Fruit fly (Drosophila melanogaster) whole organism, embryonic: Measurements from ENCODE around the gene CG43355.

Experiments used
- Asciz ChIP-seq: fragments of 200-800 bp; sonication (Bioruptor generic); optimal IDR thresholded peaks from 2 replicates; lab custom pipeline; 2017; ENCODE audit warnings: missing biosample characterization, mild to moderate bottlenecking, missing genetic modification characterization, missing genetic modification reagents
- Atf6 ChIP-seq: fragments of 200-800 bp; sonication (Bioruptor generic); IDR thresholded peaks from 2 replicates; pipeline ENCODE4 v1.3.6; 2022; ENCODE audit warnings: missing biosample characterization, missing genetic modification characterization
- Bgb ChIP-seq: fragments of 200-800 bp; sonication (Bioruptor generic); IDR thresholded peaks from 2 replicates; pipeline ENCODE4 v1.3.6; 2022; ENCODE audit warnings: missing biosample characterization, missing genetic modification characterization; ENCODE audit not compliant: partially characterized antibody
- CG10267 ChIP-seq: fragments of 200-800 bp; sonication (Bioruptor generic); optimal IDR thresholded peaks from 2 replicates; lab custom pipeline; 2018; ENCODE audit warnings: missing biosample characterization, mild to moderate bottlenecking, missing genetic modification characterization, moderate library complexity
- CG11093 ChIP-seq: fragments of 200-800 bp; sonication (Bioruptor generic); IDR thresholded peaks from 3 replicates; pipeline ENCODE4 v1.3.6; 2022; ENCODE audit warnings: missing biosample characterization, missing genetic modification characterization
- CG13123 ChIP-seq: fragments of 200-800 bp; sonication (Bioruptor generic); optimal IDR thresholded peaks from 2 replicates; lab custom pipeline; 2016; ENCODE audit warnings: missing biosample characterization, missing genetic modification characterization
- CG13287 ChIP-seq: fragments of 200-800 bp; sonication (Bioruptor generic); IDR thresholded peaks from 2 replicates; pipeline ENCODE4 v1.3.6; 2022; ENCODE audit warnings: missing biosample characterization, missing genetic modification characterization; ENCODE audit not compliant: partially characterized antibody
- CG15479 ChIP-seq: fragments of 200-800 bp; sonication (Bioruptor generic); optimal IDR thresholded peaks from 3 replicates; lab custom pipeline; 2019; ENCODE audit warnings: missing biosample characterization, mild to moderate bottlenecking, missing genetic modification characterization, moderate library complexity
- CG15696 ChIP-seq: fragments of 200-800 bp; sonication (Bioruptor generic); optimal IDR thresholded peaks from 2 replicates; lab custom pipeline; 2019; ENCODE audit warnings: missing biosample characterization, mild to moderate bottlenecking, missing genetic modification characterization, moderate library complexity
- CG17361 ChIP-seq: fragments of 200-800 bp; sonication (Bioruptor generic); IDR thresholded peaks from 3 replicates; pipeline ENCODE4 v1.3.6; 2022; ENCODE audit warnings: missing biosample characterization, missing genetic modification characterization
- CG18262 ChIP-seq: fragments of 200-800 bp; optimal IDR thresholded peaks from 3 replicates; lab custom pipeline; 2019; ENCODE audit warnings: missing biosample characterization, mild to moderate bottlenecking, missing genetic modification characterization, moderate library complexity
- CG2875 ChIP-seq: fragments of 200-800 bp; sonication (Bioruptor generic); optimal IDR thresholded peaks from 2 replicates; lab custom pipeline; 2017; ENCODE audit warnings: missing biosample characterization, mild to moderate bottlenecking, missing genetic modification characterization, missing genetic modification reagents
- CG31441 ChIP-seq: fragments of 200-800 bp; sonication (Bioruptor generic); IDR thresholded peaks from 2 replicates; pipeline ENCODE4 v1.3.6; 2022; ENCODE audit warnings: missing biosample characterization, missing genetic modification characterization
- CG34224 ChIP-seq: fragments of 200-800 bp; sonication (Bioruptor generic); IDR thresholded peaks from 3 replicates; pipeline ENCODE4 v1.3.6; 2022; ENCODE audit warnings: missing biosample characterization, missing genetic modification characterization; ENCODE audit not compliant: partially characterized antibody
- CG4360 ChIP-seq: fragments of 200-800 bp; sonication (Bioruptor generic); IDR thresholded peaks from 2 replicates; pipeline ENCODE4 v1.3.6; 2022; ENCODE audit warnings: missing biosample characterization, missing genetic modification characterization
- CG4707 ChIP-seq: fragments of 200-800 bp; sonication (Bioruptor generic); optimal IDR thresholded peaks from 2 replicates; lab custom pipeline; 2018; ENCODE audit warnings: missing biosample characterization, mild to moderate bottlenecking, missing genetic modification characterization, moderate library complexity
- CG8944 ChIP-seq: fragments of 200-800 bp; sonication (Bioruptor generic); optimal IDR thresholded peaks from 3 replicates; lab custom pipeline; 2016; ENCODE audit warnings: missing biosample characterization, missing genetic modification characterization
- CG9727 ChIP-seq: fragments of 200-800 bp; sonication (Bioruptor generic); optimal IDR thresholded peaks from 3 replicates; lab custom pipeline; 2017; ENCODE audit warnings: missing biosample characterization, mild to moderate bottlenecking, missing genetic modification characterization
- CkIIα-i1 ChIP-seq: fragments of 200-800 bp; sonication (Bioruptor generic); IDR thresholded peaks from 2 replicates; pipeline ENCODE4 v1.3.6; 2022; ENCODE audit warnings: missing biosample characterization, missing genetic modification characterization
- D19B ChIP-seq: fragments of 200-800 bp; sonication (Bioruptor generic); optimal IDR thresholded peaks from 2 replicates; lab custom pipeline; 2017; ENCODE audit warnings: missing biosample characterization, mild to moderate bottlenecking, missing genetic modification characterization
- Dp ChIP-seq: fragments of 200-800 bp; sonication (Bioruptor generic); optimal IDR thresholded peaks from 2 replicates; lab custom pipeline; 2018; ENCODE audit warnings: missing biosample characterization, mild to moderate bottlenecking, missing genetic modification characterization, moderate library complexity
- Gug ChIP-seq: fragments of 200-800 bp; sonication (Bioruptor generic); IDR thresholded peaks from 4 replicates; pipeline ENCODE4 v1.3.6; 2022; ENCODE audit warnings: missing biosample characterization, missing genetic modification characterization
- HLH54F ChIP-seq: fragments of 200-800 bp; sonication (Bioruptor generic); optimal IDR thresholded peaks from 3 replicates; lab custom pipeline; 2016; ENCODE audit warnings: missing biosample characterization, missing genetic modification characterization
- NfI ChIP-seq: fragments of 200-800 bp; sonication (Bioruptor generic); optimal IDR thresholded peaks from 3 replicates; lab custom pipeline; 2018; ENCODE audit warnings: missing biosample characterization, mild to moderate bottlenecking, missing genetic modification characterization, moderate library complexity
- Oaz ChIP-seq: fragments of 200-800 bp; sonication (Bioruptor generic); IDR thresholded peaks from 2 replicates; pipeline ENCODE4 v1.3.6; 2022; ENCODE audit warnings: missing biosample characterization, missing genetic modification characterization
- Poxn ChIP-seq: fragments of 200-800 bp; sonication (Bioruptor generic); IDR thresholded peaks from 2 replicates; pipeline ENCODE4 v1.3.6; 2022; ENCODE audit warnings: missing biosample characterization, missing genetic modification characterization
- Ssrp ChIP-seq: fragments of 200-800 bp; sonication (Bioruptor generic); optimal IDR thresholded peaks from 2 replicates; lab custom pipeline; 2018; ENCODE audit warnings: missing biosample characterization, mild to moderate bottlenecking, missing genetic modification characterization, moderate library complexity
- TFAM ChIP-seq: fragments of 200-800 bp; sonication (Bioruptor generic); optimal IDR thresholded peaks from 2 replicates; lab custom pipeline; 2017; ENCODE audit warnings: missing biosample characterization, missing genetic modification characterization, inconsistent platforms
- YL-1 ChIP-seq: fragments of 200-800 bp; sonication (Bioruptor generic); optimal IDR thresholded peaks from 3 replicates; lab custom pipeline; 2017; ENCODE audit warnings: missing biosample characterization, mild to moderate bottlenecking, missing genetic modification characterization
- chif ChIP-seq, 2 experiments: fragments of 200-800 bp; sonication (Bioruptor generic); optimal IDR thresholded peaks; 3 replicates each; lab custom pipeline; 2016; ENCODE audit warnings: missing biosample characterization in 2 of 2, missing genetic modification characterization in 2 of 2
- emc ChIP-seq: fragments of 200-800 bp; sonication (Bioruptor generic); optimal IDR thresholded peaks from 2 replicates; lab custom pipeline; 2016; ENCODE audit warnings: missing biosample characterization, missing genetic modification characterization
- exex ChIP-seq: fragments of 200-800 bp; sonication (Bioruptor generic); optimal IDR thresholded peaks from 4 replicates; lab custom pipeline; 2018; ENCODE audit warnings: missing biosample characterization, mild to moderate bottlenecking, missing genetic modification characterization, moderate library complexity
- fd3F ChIP-seq: fragments of 200-800 bp; sonication (Bioruptor generic); optimal IDR thresholded peaks from 2 replicates; lab custom pipeline; 2018; ENCODE audit warnings: missing biosample characterization, mild to moderate bottlenecking, missing genetic modification characterization, moderate library complexity
- fru ChIP-seq: fragments of >200 bp; optimal IDR thresholded peaks from 2 replicates; lab custom pipeline; 2017
- gro ChIP-seq: fragments of 200-800 bp; sonication (Bioruptor generic); optimal IDR thresholded peaks from 2 replicates; lab custom pipeline; 2016; ENCODE audit warnings: missing biosample characterization, missing genetic modification characterization
- hkb ChIP-seq, 2 experiments: fragments of 200-800 bp in 1 of 2; fragments of >200 bp in 1 of 2; sonication (Bioruptor generic) in 1 of 2; IDR thresholded peaks in 1 of 2; optimal IDR thresholded peaks in 1 of 2; 2 replicates each; pipeline versions ENCODE4 v1.3.6 to Lab custom; 2017 to 2022; ENCODE audit warnings: missing biosample characterization in 1 of 2, missing genetic modification characterization in 1 of 2
- nerfin-2 ChIP-seq: fragments of 200-800 bp; sonication (Bioruptor generic); IDR thresholded peaks from 2 replicates; pipeline ENCODE4 v1.3.6; 2022; ENCODE audit warnings: missing biosample characterization, missing genetic modification characterization; ENCODE audit not compliant: partially characterized antibody
- nmo ChIP-seq: fragments of 200-800 bp; sonication (Bioruptor generic); optimal IDR thresholded peaks from 2 replicates; lab custom pipeline; 2018; ENCODE audit warnings: missing biosample characterization, mild to moderate bottlenecking, missing genetic modification characterization, moderate library complexity
- tll ChIP-seq, 2 experiments: fragments of 200-800 bp in 1 of 2; fragments of >200 bp in 1 of 2; sonication (Bioruptor generic) in 1 of 2; optimal IDR thresholded peaks; 2 replicates each; lab custom pipeline; 2017 to 2019; ENCODE audit warnings: missing biosample characterization in 2 of 2, missing genetic modification characterization in 2 of 2, mild to moderate bottlenecking in 1 of 2, moderate library complexity in 1 of 2
- ttk ChIP-seq: fragments of 200-800 bp; sonication (Bioruptor generic); IDR thresholded peaks from 2 replicates; pipeline ENCODE4 v2.1.2; 2022; ENCODE audit warnings: missing biosample characterization, missing genetic modification characterization
- twi ChIP-seq: fragments of 200-800 bp; optimal IDR thresholded peaks from 2 replicates; lab custom pipeline; 2019; ENCODE audit warnings: missing biosample characterization, mild to moderate bottlenecking, missing genetic modification characterization, moderate library complexity
- unc-4 ChIP-seq: fragments of 200-800 bp; sonication (Bioruptor generic); IDR thresholded peaks from 2 replicates; pipeline ENCODE4 v1.3.6; 2022; ENCODE audit warnings: missing biosample characterization, missing genetic modification characterization; ENCODE audit not compliant: partially characterized antibody
- vfl ChIP-seq: fragments of 200-800 bp; sonication (Bioruptor generic); optimal IDR thresholded peaks from 2 replicates; lab custom pipeline; 2016; ENCODE audit warnings: missing biosample characterization, missing genetic modification characterization
- zen2 ChIP-seq: fragments of 200-800 bp; sonication (Bioruptor generic); IDR thresholded peaks from 3 replicates; pipeline ENCODE4 v1.3.6; 2022; ENCODE audit warnings: missing biosample characterization, missing genetic modification characterization; ENCODE audit not compliant: partially characterized antibody
- zf30C ChIP-seq: fragments of 200-800 bp; sonication (Bioruptor generic); optimal IDR thresholded peaks from 3 replicates; lab custom pipeline; 2018; ENCODE audit warnings: missing biosample characterization, mild to moderate bottlenecking, missing genetic modification characterization

Gene CG43355

dm6 chr2L:11469973-11470372 is 14.5 kb upstream of the CG43355 start (continued):
- no peak for TF ChIP-seq CG13287
- no peak for TF ChIP-seq twi (tag; lab: Kevin White, UChicago)
- no peak for TF ChIP-seq YL-1 (GFP tag; lab: Kevin White, UChicago)
- no peak for TF ChIP-seq zen2
- TF ChIP-seq vfl (GFP tag; lab: Kevin White, UChicago), result no peak
- peak; percentile 50 for TF ChIP-seq CG15696 (tag; lab: Kevin White, UChicago)
- TF ChIP-seq zf30C (GFP tag; lab: Kevin White, UChicago), result no peak
- TF ChIP-seq CG18262 (tag; lab: Kevin White, UChicago), result peak; percentile 56
- TF ChIP-seq CG11093 (GFP tag; lab: Robert Waterston, UW), result no peak
- TF ChIP-seq fd3F (GFP tag; lab: Kevin White, UChicago), result no peak
- no peak for TF ChIP-seq Asciz (GFP tag; lab: Kevin White, UChicago)
- no peak for TF ChIP-seq Oaz
- TF ChIP-seq emc (GFP tag; lab: Kevin White, UChicago), result no peak
- no peak for TF ChIP-seq CG2875
- no peak for TF ChIP-seq Bgb (GFP tag; lab: Robert Waterston, UW)
- peak; percentile 48; the same call in 1 of the 2 replicates for TF ChIP-seq CG31441
- TF ChIP-seq Gug (GFP tag; lab: Robert Waterston, UW), result no peak
- TF ChIP-seq CG13123 (GFP tag; lab: Kevin White, UChicago), result no peak
- peak; percentile 65 for TF ChIP-seq CG4707
- no peak for TF ChIP-seq nerfin-2 (GFP tag; lab: Robert Waterston, UW)
- TF ChIP-seq ttk, result no peak
- peak; percentile 35 for TF ChIP-seq CG9727
- TF ChIP-seq fru, result no peak
- TF ChIP-seq CkIIα-i1 (GFP tag; lab: Robert Waterston, UW), result no peak
- no peak for TF ChIP-seq Atf6 (GFP tag; lab: Robert Waterston, UW)
- no peak for TF ChIP-seq Dp (GFP tag; lab: Kevin White, UChicago)
- TF ChIP-seq CG10267 (tag; lab: Kevin White, UChicago), result peak; percentile 17
- TF ChIP-seq hkb (optimal IDR thresholded peaks at IDR 0.05; lab: Kevin White, UChicago), result no peak
- no peak for TF ChIP-seq hkb (GFP tag; IDR thresholded peaks at IDR 0.05; lab: Robert Waterston, UW)
- peak; percentile 30 for TF ChIP-seq nmo
- TF ChIP-seq gro, result no peak
- no peak for TF ChIP-seq tll (GFP tag; optimal IDR thresholded peaks at IDR 0.05; lab: Kevin White, UChicago)
- TF ChIP-seq CG15479 (GFP tag; lab: Kevin White, UChicago), result no peak
- peak; percentile 26 for TF ChIP-seq Ssrp (tag; lab: Kevin White, UChicago)
- no peak for TF ChIP-seq TFAM
- no peak for TF ChIP-seq unc-4 (GFP tag; lab: Robert Waterston, UW)
- TF ChIP-seq CG34224 (GFP tag; lab: Robert Waterston, UW), result no peak
- no peak for TF ChIP-seq D19B (GFP tag; lab: Kevin White, UChicago)
- 0 out of 2 replicates have a peak, but pooled peaks have one; percentile 31 for TF ChIP-seq CG4360 (GFP tag; lab: Robert Waterston, UW)
- TF ChIP-seq exex (tag; lab: Kevin White, UChicago), result no peak
- TF ChIP-seq CG17361 (GFP tag; lab: Robert Waterston, UW), result peak; percentile 52; the same call in 2 of the 3 replicates
- no peak for TF ChIP-seq NfI (GFP tag; lab: Kevin White, UChicago)
- no peak for TF ChIP-seq HLH54F (GFP tag; lab: Kevin White, UChicago)
- no peak for TF ChIP-seq CG8944 (GFP tag; lab: Kevin White, UChicago)
- TF ChIP-seq Poxn (GFP tag; lab: Robert Waterston, UW), result no peak
- no peak for TF ChIP-seq chif (GFP tag; optimal IDR thresholded peaks at IDR 0.05; lab: Kevin White, UChicago)
